Fruit fly (Drosophila melanogaster) whole organism, embryonic: ENCODE measurements around the gene Nos.
A peak's percentile ranks its signal among the peaks of the same experiment; 100 is the strongest.

Experiments used
- Asciz ChIP-seq: fragments of 200-800 bp; sonication (Bioruptor generic); optimal IDR thresholded peaks from 2 replicates; lab custom pipeline; 2017; ENCODE audit warnings: missing biosample characterization, mild to moderate bottlenecking, missing genetic modification characterization, missing genetic modification reagents
- Bgb ChIP-seq: fragments of 200-800 bp; sonication (Bioruptor generic); IDR thresholded peaks from 2 replicates; pipeline ENCODE4 v1.3.6; 2022; ENCODE audit warnings: missing biosample characterization, missing genetic modification characterization; ENCODE audit not compliant: partially characterized antibody
- CG11085 ChIP-seq: fragments of 200-800 bp; sonication (Bioruptor generic); IDR thresholded peaks from 2 replicates; pipeline ENCODE4 v1.3.6; 2022; ENCODE audit warnings: missing biosample characterization, missing genetic modification characterization
- CG11456 ChIP-seq: fragments of 200-800 bp; sonication (Bioruptor generic); IDR thresholded peaks from 3 replicates; pipeline ENCODE4 v1.3.6; 2022; ENCODE audit warnings: missing biosample characterization, missing genetic modification characterization
- CG11695 ChIP-seq: fragments of 200-800 bp; sonication (Bioruptor generic); IDR thresholded peaks from 3 replicates; pipeline ENCODE4 v1.3.6; 2022; ENCODE audit warnings: missing biosample characterization, missing genetic modification characterization
- CG13287 ChIP-seq: fragments of 200-800 bp; sonication (Bioruptor generic); IDR thresholded peaks from 2 replicates; pipeline ENCODE4 v1.3.6; 2022; ENCODE audit warnings: missing biosample characterization, missing genetic modification characterization; ENCODE audit not compliant: partially characterized antibody
- CG13296 ChIP-seq: fragments of 200-800 bp; sonication (Bioruptor generic); optimal IDR thresholded peaks from 3 replicates; lab custom pipeline; 2018; ENCODE audit warnings: missing biosample characterization, mild to moderate bottlenecking, missing genetic modification characterization
- CG15011 ChIP-seq: fragments of 200-800 bp; sonication (Bioruptor generic); optimal IDR thresholded peaks from 3 replicates; lab custom pipeline; 2018; ENCODE audit warnings: missing biosample characterization, mild to moderate bottlenecking, missing genetic modification characterization
- CG17359 ChIP-seq: fragments of 200-800 bp; sonication (Bioruptor generic); optimal IDR thresholded peaks from 3 replicates; lab custom pipeline; 2018; ENCODE audit warnings: missing biosample characterization, mild to moderate bottlenecking, missing genetic modification characterization, moderate library complexity
- CG1792 ChIP-seq: fragments of 200-800 bp; sonication (Bioruptor generic); optimal IDR thresholded peaks from 2 replicates; lab custom pipeline; 2016; ENCODE audit warnings: missing biosample characterization, missing genetic modification characterization
- CG2712 ChIP-seq: fragments of 200-800 bp; optimal IDR thresholded peaks from 3 replicates; lab custom pipeline; 2019; ENCODE audit warnings: missing biosample characterization, mild to moderate bottlenecking, missing genetic modification characterization, moderate library complexity
- CG3995 ChIP-seq: fragments of 200-800 bp; sonication (Bioruptor generic); optimal IDR thresholded peaks from 3 replicates; lab custom pipeline; 2016; ENCODE audit warnings: missing biosample characterization, missing genetic modification characterization
- CG4820 ChIP-seq: fragments of 200-800 bp; sonication (Bioruptor generic); optimal IDR thresholded peaks from 3 replicates; lab custom pipeline; 2016; ENCODE audit warnings: missing biosample characterization, missing genetic modification characterization
- CG6254 ChIP-seq: fragments of 200-800 bp; sonication (Bioruptor generic); optimal IDR thresholded peaks from 3 replicates; lab custom pipeline; 2017; ENCODE audit warnings: mild to moderate bottlenecking, missing biosample characterization, missing genetic modification reagents, missing genetic modification characterization
- CG7963 ChIP-seq: fragments of 200-800 bp; sonication (Bioruptor generic); IDR thresholded peaks from 3 replicates; pipeline ENCODE4 v1.3.6; 2022; ENCODE audit warnings: missing biosample characterization, missing genetic modification characterization; ENCODE audit not compliant: partially characterized antibody
- CG9437 ChIP-seq: fragments of 200-800 bp; sonication (Bioruptor generic); optimal IDR thresholded peaks from 2 replicates; lab custom pipeline; 2018; ENCODE audit warnings: missing biosample characterization, mild to moderate bottlenecking, missing genetic modification characterization
- Dad ChIP-seq: fragments of 200-800 bp; sonication (Bioruptor generic); optimal IDR thresholded peaks from 3 replicates; lab custom pipeline; 2016; ENCODE audit warnings: missing biosample characterization, missing genetic modification characterization
- Deaf1 ChIP-seq: fragments of 200-800 bp; optimal IDR thresholded peaks from 3 replicates; lab custom pipeline; 2019; ENCODE audit warnings: missing biosample characterization, mild to moderate bottlenecking, missing genetic modification characterization, moderate library complexity
- Dip3 ChIP-seq: fragments of 200-800 bp; sonication (Bioruptor generic); optimal IDR thresholded peaks from 3 replicates; lab custom pipeline; 2016; ENCODE audit warnings: missing biosample characterization, missing genetic modification characterization
- Drgx ChIP-seq: fragments of 200-800 bp; sonication (Bioruptor generic); IDR thresholded peaks from 2 replicates; pipeline ENCODE4 v1.3.6; 2022; ENCODE audit warnings: missing biosample characterization, missing genetic modification characterization
- E2f1 ChIP-seq: fragments of 200-800 bp; sonication (Bioruptor generic); IDR thresholded peaks from 2 replicates; pipeline ENCODE4 v1.3.6; 2022; ENCODE audit warnings: missing biosample characterization, missing genetic modification characterization
- Fer1 ChIP-seq: fragments of 200-800 bp; sonication (Bioruptor generic); optimal IDR thresholded peaks from 2 replicates; lab custom pipeline; 2017; ENCODE audit warnings: missing biosample characterization, mild to moderate bottlenecking, missing genetic modification characterization
- Gsc ChIP-seq: fragments of 200-800 bp; sonication (Bioruptor generic); IDR thresholded peaks from 2 replicates; pipeline ENCODE4 v1.3.6; 2022; ENCODE audit warnings: missing biosample characterization, missing genetic modification characterization
- HmgZ ChIP-seq: fragments of 200-800 bp; sonication (Bioruptor generic); optimal IDR thresholded peaks from 2 replicates; lab custom pipeline; 2018; ENCODE audit warnings: missing biosample characterization, mild to moderate bottlenecking, missing genetic modification characterization
- Hmr ChIP-seq: fragments of 200-800 bp; sonication (Bioruptor generic); optimal IDR thresholded peaks from 3 replicates; lab custom pipeline; 2017; ENCODE audit warnings: mild to moderate bottlenecking, missing biosample characterization, missing genetic modification reagents, missing genetic modification characterization
- MESR4 ChIP-seq: fragments of 200-800 bp; sonication (Bioruptor generic); optimal IDR thresholded peaks from 2 replicates; lab custom pipeline; 2018; ENCODE audit warnings: missing biosample characterization, mild to moderate bottlenecking, missing genetic modification characterization, moderate library complexity
- Med ChIP-seq: fragments of 200-800 bp; sonication (Bioruptor generic); peaks from one replicate; lab custom pipeline; 2016; ENCODE audit warnings: missing biosample characterization, missing genetic modification characterization, mild to moderate bottlenecking, inconsistent platforms, moderate library complexity
- Sin3A ChIP-seq: fragments of >200 bp; optimal IDR thresholded peaks from 2 replicates; lab custom pipeline; 2018
- Trl ChIP-seq, 3 experiments: fragments of >200 bp in 2 of 3; fragments of 200-800 bp in 1 of 3; sonication (Bioruptor generic) in 1 of 3; optimal IDR thresholded peaks; 2 replicates in 1 of 3; 3 replicates in 2 of 3; lab custom pipeline; 2016 to 2017; ENCODE audit warnings: missing biosample characterization in 1 of 3, missing genetic modification characterization in 1 of 3
- YL-1 ChIP-seq: fragments of 200-800 bp; sonication (Bioruptor generic); optimal IDR thresholded peaks from 3 replicates; lab custom pipeline; 2017; ENCODE audit warnings: missing biosample characterization, mild to moderate bottlenecking, missing genetic modification characterization
- cg ChIP-seq: fragments of 200-800 bp; sonication (Bioruptor generic); optimal IDR thresholded peaks from 3 replicates; lab custom pipeline; 2019; ENCODE audit warnings: missing biosample characterization, mild to moderate bottlenecking, missing genetic modification characterization, moderate library complexity
- chinmo ChIP-seq: fragments of 200-800 bp; sonication (Bioruptor generic); IDR thresholded peaks from 4 replicates; pipeline ENCODE4 v1.3.6; 2022; ENCODE audit warnings: missing biosample characterization, missing genetic modification characterization; ENCODE audit not compliant: partially characterized antibody
- chm ChIP-seq: fragments of 200-800 bp; sonication (Bioruptor generic); IDR thresholded peaks from 2 replicates; pipeline ENCODE4 v1.3.6; 2022; ENCODE audit warnings: missing biosample characterization, missing genetic modification characterization
- danr ChIP-seq: fragments of 200-800 bp; sonication (Bioruptor generic); IDR thresholded peaks from 2 replicates; pipeline ENCODE4 v1.3.6; 2022; ENCODE audit warnings: missing biosample characterization, missing genetic modification characterization
- ems ChIP-seq: fragments of 200-800 bp; sonication (Bioruptor generic); optimal IDR thresholded peaks from 3 replicates; lab custom pipeline; 2016; ENCODE audit warnings: missing biosample characterization, missing genetic modification characterization
- fd64A ChIP-seq: fragments of 200-800 bp; sonication (Bioruptor generic); optimal IDR thresholded peaks from 3 replicates; lab custom pipeline; 2018; ENCODE audit warnings: missing biosample characterization, mild to moderate bottlenecking, missing genetic modification characterization
- grau ChIP-seq: fragments of 200-800 bp; optimal IDR thresholded peaks from 3 replicates; lab custom pipeline; 2019; ENCODE audit warnings: missing biosample characterization, mild to moderate bottlenecking, missing genetic modification characterization, moderate library complexity
- jumu ChIP-seq: fragments of 200-800 bp; sonication (Bioruptor generic); optimal IDR thresholded peaks from 3 replicates; lab custom pipeline; 2016; ENCODE audit warnings: missing biosample characterization, missing genetic modification characterization
- lab ChIP-seq: fragments of 200-800 bp; sonication (Bioruptor generic); optimal IDR thresholded peaks from 3 replicates; lab custom pipeline; 2017; ENCODE audit warnings: missing biosample characterization, missing genetic modification characterization, mild to moderate bottlenecking, moderate library complexity, missing genetic modification reagents
- lov ChIP-seq, 2 experiments: fragments of 200-800 bp in 1 of 2; fragments of >200 bp in 1 of 2; sonication (Bioruptor generic) in 1 of 2; IDR thresholded peaks in 1 of 2; optimal IDR thresholded peaks in 1 of 2; 2 replicates in 1 of 2; 3 replicates in 1 of 2; pipeline versions ENCODE4 v1.3.6 to Lab custom; 2017 to 2022; ENCODE audit warnings: missing biosample characterization in 1 of 2, missing genetic modification characterization in 1 of 2
- odd ChIP-seq: fragments of 200-800 bp; sonication (Bioruptor generic); optimal IDR thresholded peaks from 2 replicates; lab custom pipeline; 2017; ENCODE audit warnings: missing biosample characterization, mild to moderate bottlenecking, missing genetic modification characterization
- onecut ChIP-seq: fragments of 200-800 bp; sonication (Bioruptor generic); IDR thresholded peaks from 2 replicates; pipeline ENCODE4 v1.3.6; 2022; ENCODE audit warnings: missing biosample characterization, missing genetic modification characterization
- otp ChIP-seq: fragments of 200-800 bp; sonication (Bioruptor generic); IDR thresholded peaks from 3 replicates; pipeline ENCODE4, ENCODE4 v1.3.6; 2022; ENCODE audit warnings: missing biosample characterization, missing genetic modification characterization
- p53 ChIP-seq: fragments of 200-800 bp; sonication (Bioruptor generic); optimal IDR thresholded peaks from 2 replicates; lab custom pipeline; 2016; ENCODE audit warnings: missing biosample characterization, missing genetic modification characterization
- phol ChIP-seq: fragments of 200-800 bp; sonication (Bioruptor generic); optimal IDR thresholded peaks from 3 replicates; lab custom pipeline; 2018; ENCODE audit warnings: missing biosample characterization, mild to moderate bottlenecking, missing genetic modification characterization, moderate library complexity
- ssp ChIP-seq: fragments of 200-800 bp; sonication (Bioruptor generic); IDR thresholded peaks from 2 replicates; pipeline ENCODE4 v1.3.6; 2022; ENCODE audit warnings: missing biosample characterization, missing genetic modification characterization
- stwl ChIP-seq: fragments of 200-800 bp; sonication (Bioruptor generic); optimal IDR thresholded peaks from 3 replicates; lab custom pipeline; 2018; ENCODE audit warnings: missing biosample characterization, mild to moderate bottlenecking, missing genetic modification characterization, moderate library complexity

Gene Nos

dm6 chr2L:10759624-10760023 lies 77.7 kb downstream of the Nos start:
- TF ChIP-seq CG6254 (GFP tag; lab: Kevin White, UChicago) (no peak), CG15011 (GFP tag; lab: Kevin White, UChicago) (no peak), fd64A (GFP tag; lab: Kevin White, UChicago) (no peak), E2f1 (no peak), Dip3 (GFP tag; lab: Kevin White, UChicago) (no peak), Bgb (no peak), jumu (GFP tag; lab: Kevin White, UChicago) (no peak), Drgx (GFP tag; lab: Robert Waterston, UW) (0 out of 2 replicates have a peak, but pooled peaks have one; percentile 31), CG17359 (tag; lab: Kevin White, UChicago) (no peak), Gsc (GFP tag; lab: Robert Waterston, UW) (no peak), CG11695 (GFP tag; lab: Robert Waterston, UW) (no peak), stwl (tag; lab: Kevin White, UChicago) (peak; percentile 33), MESR4 (no peak), Dad (GFP tag; lab: Kevin White, UChicago) (no peak), phol (tag; lab: Kevin White, UChicago) (no peak), HmgZ (tag; lab: Kevin White, UChicago) (no peak), CG3995 (no peak), lov (optimal IDR thresholded peaks at IDR 0.05; lab: Kevin White, UChicago) (no peak), lov (GFP tag; IDR thresholded peaks at IDR 0.05; lab: Robert Waterston, UW) (no peak)
- TF ChIP-seq, all 482 proteins: peak for 2

DNA sequence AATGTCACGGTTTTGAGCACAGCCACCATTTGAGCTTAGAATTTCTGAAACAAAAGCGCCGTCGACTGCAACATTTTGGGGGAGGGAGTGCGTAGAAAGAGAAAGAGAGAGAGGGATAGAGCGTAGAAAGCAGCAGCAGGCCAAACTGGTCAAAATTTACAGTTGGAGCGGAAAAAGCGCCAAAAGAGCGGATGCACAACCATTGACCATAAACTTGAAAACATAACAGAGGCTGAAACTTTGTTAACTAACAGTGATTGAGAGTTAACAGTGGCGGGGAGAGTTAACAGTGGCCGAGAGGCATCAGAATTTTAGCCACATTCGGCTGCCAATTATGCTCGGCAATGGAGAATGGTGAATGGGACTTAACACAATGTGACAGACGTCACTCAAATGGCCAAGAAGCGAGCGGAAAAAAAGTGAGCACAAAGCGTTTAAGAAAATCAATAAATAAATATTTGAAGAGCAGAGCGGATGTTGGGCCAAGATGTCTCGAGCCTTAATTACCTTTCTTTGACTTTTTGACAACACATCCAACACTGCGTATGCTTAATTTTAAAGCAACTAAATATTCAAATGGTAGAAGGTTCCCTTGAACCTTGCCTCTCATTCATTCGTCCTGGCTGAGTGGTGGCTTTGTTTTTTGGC lies 80.1 kb downstream of the Nos start:
- TF ChIP-seq danr (GFP tag; lab: Robert Waterston, UW) (no peak), Deaf1 (tag; lab: Kevin White, UChicago) (peak; percentile 52), p53 (GFP tag; lab: Kevin White, UChicago) (no peak), Trl (optimal IDR thresholded peaks at IDR 0.05; lab: Kevin White, UChicago) (peak; percentile 69 to 88), Trl (GFP tag; optimal IDR thresholded peaks at IDR 0.05; lab: Kevin White, UChicago) (no peak), Sin3A (lab: Kevin White, UChicago) (no peak), chinmo (peak; percentile 24; the same call in 1 of the 4 replicates), onecut (GFP tag; lab: Robert Waterston, UW) (peak; percentile 71; the same call in 1 of the 2 replicates), CG13296 (no peak)

DNA sequence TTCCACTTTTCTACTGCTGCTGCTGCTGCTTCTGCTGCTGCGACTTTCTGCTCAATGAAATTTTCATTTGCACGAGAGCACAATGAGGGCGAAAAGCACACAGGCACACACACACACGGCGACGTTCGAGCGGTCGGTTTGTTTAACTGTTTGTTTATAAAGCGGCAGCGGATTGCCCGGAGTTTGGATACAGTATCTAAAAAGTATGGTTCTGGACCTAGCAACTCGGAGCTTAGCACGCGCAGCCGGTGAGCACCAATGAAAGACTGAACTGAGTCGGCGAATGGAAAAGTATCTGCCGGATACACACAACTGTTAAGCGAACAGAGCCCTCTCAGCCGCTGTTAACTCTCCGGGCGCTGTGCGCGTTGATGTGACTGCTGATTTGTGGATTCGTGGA lies 81.3 kb downstream of the Nos start, which contains the start of gene CG17124:
Gene CG17124 (minus strand): TSS at position 277 of the 400 bp plus-strand sequence.
- TF ChIP-seq YL-1 (GFP tag; lab: Kevin White, UChicago) (peak; percentile 7), lab (peak; percentile 66), Fer1 (GFP tag; lab: Kevin White, UChicago) (peak; percentile 72), cg (GFP tag; lab: Kevin White, UChicago) (peak; percentile 46), CG1792 (peak; percentile 10), CG9437 (GFP tag; lab: Kevin White, UChicago) (no peak), ems (GFP tag; lab: Kevin White, UChicago) (no peak), ssp (GFP tag; lab: Robert Waterston, UW) (no peak), CG7963 (GFP tag; lab: Robert Waterston, UW) (0 out of 3 replicates have a peak, but pooled peaks have one; percentile 17), Hmr (peak; percentile 65), CG11456 (GFP tag; lab: Robert Waterston, UW) (0 out of 3 replicates have a peak, but pooled peaks have one; percentile 52), CG11085 (no peak), grau (tag; lab: Kevin White, UChicago) (peak; percentile 23), Med (GFP tag; lab: Kevin White, UChicago) (peak; percentile 91), CG13287 (GFP tag; lab: Robert Waterston, UW) (peak; percentile 55; the same call in 1 of the 2 replicates), otp (GFP tag; lab: Robert Waterston, UW) (0 out of 3 replicates have a peak, but pooled peaks have one; percentile 46), CG4820 (GFP tag; lab: Kevin White, UChicago) (no peak), CG2712 (tag; lab: Kevin White, UChicago) (peak; percentile 19), Asciz (GFP tag; lab: Kevin White, UChicago) (peak; percentile 22), odd (GFP tag; lab: Kevin White, UChicago) (no peak), chm (GFP tag; lab: Robert Waterston, UW) (peak; percentile 70; the same call in 1 of the 2 replicates)
